Worm (Caenorhabditis elegans) whole organism, midembryonic: ENCODE data around the gene pgm-2.

Source experiments
- T22C8.4 ChIP-seq: fragments of 200-800 bp; sonication (Bioruptor generic); IDR thresholded peaks from 2 replicates; pipeline ENCODE4 v1.3.6; 2022; ENCODE audit warnings: missing genetic modification characterization, missing compliant biosample characterization
- cog-1 ChIP-seq: sonication (generic microtip); optimal IDR thresholded peaks from 2 replicates; lab custom pipeline; 2016; ENCODE audit warnings: missing genetic modification characterization, missing compliant biosample characterization
- flt-1 ChIP-seq: fragments of 200-800 bp; sonication (Bioruptor generic); IDR thresholded peaks from 2 replicates; pipeline ENCODE4 v1.3.6; 2022; ENCODE audit warnings: missing genetic modification characterization, missing compliant biosample characterization
- klf-2 ChIP-seq: fragments of 200-800 bp; sonication (Bioruptor generic); conservative IDR thresholded peaks from 2 replicates; pipeline ENCODE4 v1.3.6; 2022; ENCODE audit warnings: missing genetic modification reagents, missing genetic modification characterization, missing compliant biosample characterization
- med-1 ChIP-seq: sonication (generic microtip); optimal IDR thresholded peaks from 2 replicates; lab custom pipeline; 2017; ENCODE audit warnings: missing genetic modification characterization, mild to moderate bottlenecking, missing compliant biosample characterization, antibody characterized with exemption, missing genetic modification reagents; ENCODE audit not compliant: insufficient read depth
- ref-1 ChIP-seq: fragments of 200-800 bp; sonication (Bioruptor generic); conservative IDR thresholded peaks from 2 replicates; pipeline ENCODE4 v1.3.6; 2022; ENCODE audit warnings: missing genetic modification reagents, missing genetic modification characterization, missing compliant biosample characterization
- tab-1 ChIP-seq: fragments of 200-800 bp; sonication (Bioruptor generic); IDR thresholded peaks from 2 replicates; pipeline ENCODE4 v1.3.6; 2022; ENCODE audit warnings: missing genetic modification characterization, missing compliant biosample characterization
- ztf-23 ChIP-seq: fragments of 200-800 bp; sonication (Bioruptor generic); IDR thresholded peaks from 2 replicates; pipeline ENCODE4 v1.3.6; 2022; ENCODE audit warnings: missing genetic modification reagents, missing genetic modification characterization, missing compliant biosample characterization
- ztf-29 ChIP-seq: fragments of 200-800 bp; sonication (Bioruptor generic); IDR thresholded peaks from 2 replicates; pipeline ENCODE4 v1.3.6; 2022; ENCODE audit warnings: missing genetic modification reagents, missing genetic modification characterization, missing compliant biosample characterization

DNA sequence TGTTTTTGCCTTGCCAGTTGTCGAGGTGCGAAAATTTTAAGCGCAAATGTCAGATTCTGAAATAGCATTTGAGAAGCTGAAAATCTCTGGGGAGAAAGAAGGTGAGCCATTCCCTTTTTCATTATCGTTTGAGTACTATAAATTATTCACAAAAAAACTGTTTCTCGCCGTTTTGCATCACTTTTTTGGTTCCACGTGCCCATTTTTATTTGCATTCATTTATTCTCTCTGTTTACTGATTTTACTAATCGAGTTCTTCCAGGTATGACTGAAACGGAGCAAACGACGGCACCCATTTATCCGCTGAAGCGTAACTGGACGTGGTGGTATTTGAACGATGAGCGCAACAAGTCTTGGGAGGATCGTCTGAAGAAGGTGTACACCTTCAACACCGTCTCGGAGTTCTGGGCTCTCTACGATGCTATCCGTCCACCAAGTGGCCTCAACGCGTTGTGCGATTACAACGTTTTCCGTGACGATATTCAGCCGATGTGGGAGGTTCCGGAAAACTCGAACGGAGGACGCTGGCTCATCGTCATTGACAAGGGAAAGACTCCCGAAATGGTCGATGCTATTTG lies 44.5 kb downstream of the pgm-2 start:
- TF ChIP-seq klf-2 (GFP tag; lab: Robert Waterston, UW) = no peak
- no peak for TF ChIP-seq cog-1 (tag; lab: Kevin White, UChicago)
- TF ChIP-seq T22C8.4 (GFP tag; lab: Robert Waterston, UW) = no peak
- TF ChIP-seq flt-1 (GFP tag; lab: Robert Waterston, UW) = no peak
- no peak for TF ChIP-seq tab-1 (GFP tag; lab: Robert Waterston, UW)
- TF ChIP-seq ref-1 (GFP tag; lab: Robert Waterston, UW) = no peak
- TF ChIP-seq med-1 (GFP tag; lab: Kevin White, UChicago) = no peak
- TF ChIP-seq ztf-29 (GFP tag; lab: Robert Waterston, UW) = no peak
- no peak for TF ChIP-seq ztf-23
